Fruit fly (Drosophila melanogaster): Measurements from ENCODE around the gene CG13667.

- TF ChIP-seq EcR (GFP tag; optimal IDR thresholded peaks at IDR 0.05) (no peak), Dll (optimal IDR thresholded peaks at IDR 0.05) (no peak), psq (optimal IDR thresholded peaks at IDR 0.05) (no peak), usp (GFP tag; optimal IDR thresholded peaks at IDR 0.05) (no peak)
Observed at dm6 chr3L:8394944-8395343, 10.3 kb upstream of the CG13667 start.

All from whole organism.